Worm (Caenorhabditis elegans) whole organism, young adult: Measurements from ENCODE around the gene Y46G5A.34.

Experiments
- bed-2 ChIP-seq: fragments of 200-800 bp; sonication (Bioruptor generic); IDR thresholded peaks from 2 replicates; pipeline ENCODE4 v1.3.6; 2022; ENCODE audit warnings: missing genetic modification reagents, missing genetic modification characterization, missing compliant biosample characterization
- ets-4 ChIP-seq: fragments of 200-800 bp; sonication (Bioruptor generic); optimal IDR thresholded peaks from 2 replicates; lab custom pipeline; 2018; ENCODE audit warnings: mild to moderate bottlenecking, missing genetic modification characterization, missing compliant biosample characterization
- hmg-1.2 ChIP-seq: fragments of 200-800 bp; sonication (Bioruptor generic); IDR thresholded peaks from 2 replicates; pipeline ENCODE4 v1.3.6; 2022; ENCODE audit warnings: missing genetic modification reagents, missing genetic modification characterization, missing compliant biosample characterization
- lin-26 ChIP-seq: fragments of 200-800 bp; sonication (Bioruptor generic); IDR thresholded peaks from 2 replicates; pipeline ENCODE4 v1.3.6; 2022; ENCODE audit warnings: missing genetic modification reagents, missing genetic modification characterization, missing compliant biosample characterization
- lir-1 ChIP-seq: fragments of 200-800 bp; sonication (Bioruptor generic); conservative IDR thresholded peaks from 2 replicates; pipeline ENCODE4 v1.3.6; 2022; ENCODE audit warnings: missing genetic modification reagents, missing genetic modification characterization, missing compliant biosample characterization
- repo-1 ChIP-seq: sonication (generic microtip); optimal IDR thresholded peaks from 2 replicates; lab custom pipeline; 2017; ENCODE audit warnings: mild to moderate bottlenecking, missing genetic modification characterization, missing compliant biosample characterization

Gene Y46G5A.34

DNA sequence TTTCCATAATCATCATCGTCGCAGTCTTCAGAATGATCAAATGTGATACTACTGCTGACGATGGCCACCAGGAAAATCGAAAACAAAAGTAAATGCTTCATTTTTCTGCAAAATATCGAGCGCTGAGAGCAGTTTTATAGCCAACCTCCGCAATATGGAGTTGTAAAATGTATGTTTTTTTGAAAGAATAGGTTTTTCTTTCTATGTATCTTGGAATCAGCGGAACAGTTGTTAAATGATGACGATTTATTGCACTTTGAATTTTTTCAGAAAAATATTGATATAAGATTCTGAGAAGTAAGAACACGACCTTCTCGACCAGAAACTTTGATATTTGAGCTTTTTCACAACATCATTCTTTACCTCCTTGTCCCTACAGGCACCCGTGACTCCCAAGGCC lies 52.4 kb downstream of the Y46G5A.34 start, which contains the start of gene Y46G5A.23:
Y46G5A.23 (minus strand) TSS at position 101 of the 400 bp plus-strand sequence.
- TF ChIP-seq ets-4 (GFP tag; lab: Kevin White, UChicago) (no peak), hmg-1.2 (GFP tag; lab: Robert Waterston, UW) (no peak)

DNA sequence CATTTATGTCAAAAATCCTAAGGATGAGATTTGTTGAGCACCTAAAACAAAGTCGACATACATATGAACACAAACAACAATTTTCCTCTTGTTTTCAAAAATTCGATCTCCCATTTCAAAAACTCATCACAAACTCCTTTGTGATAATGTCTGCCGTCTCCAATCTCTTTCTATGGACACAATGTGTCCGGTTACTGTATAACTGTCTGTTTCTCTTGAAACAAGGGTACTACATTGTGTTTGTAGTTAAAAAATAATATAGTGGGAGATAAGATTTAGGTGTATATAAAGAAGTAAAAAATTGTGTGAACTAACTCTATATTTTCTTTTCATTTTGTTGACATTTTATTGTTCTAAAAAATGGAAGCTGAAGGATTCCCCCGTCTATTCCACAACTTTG lies 53.9 kb downstream of the Y46G5A.34 start, which contains the start of gene bcmo-1:
bcmo-1 (plus strand) TSS at position 330 of the 400 bp plus-strand sequence.
- TF ChIP-seq repo-1 (tag; lab: Kevin White, UChicago) = no peak
- no peak for TF ChIP-seq bed-2 (GFP tag; lab: Robert Waterston, UW)
- TF ChIP-seq lin-26 (GFP tag; lab: Robert Waterston, UW) = no peak
- no peak for TF ChIP-seq lir-1 (GFP tag; lab: Robert Waterston, UW)
- TF ChIP-seq hmg-1.2 (GFP tag; lab: Robert Waterston, UW) = peak; percentile 37; the same call in 1 of the 2 replicates
- TF ChIP-seq, all 124 proteins: peak for 1
